Fruit fly (Drosophila melanogaster) whole organism, wandering third instar larva: ENCODE results near the gene neo.
A peak's percentile ranks its signal among the peaks of the same experiment; 100 is the strongest.

Source experiments
- CG32264 ChIP-seq: fragments of 200-800 bp; sonication (Bioruptor generic); optimal IDR thresholded peaks from 2 replicates; lab custom pipeline; 2016; ENCODE audit warnings: missing biosample characterization, missing genetic modification characterization
- CG9705 ChIP-seq: fragments of 200-800 bp; sonication (Bioruptor generic); optimal IDR thresholded peaks from 2 replicates; lab custom pipeline; 2018; ENCODE audit warnings: missing biosample characterization, mild to moderate bottlenecking, missing genetic modification characterization
- CrebA ChIP-seq: fragments of 200-800 bp; sonication (Bioruptor generic); optimal IDR thresholded peaks from 2 replicates; lab custom pipeline; 2016; ENCODE audit warnings: missing biosample characterization, mild to moderate bottlenecking, missing genetic modification characterization, borderline replicate concordance
- Dfd ChIP-seq: fragments of >200 bp; optimal IDR thresholded peaks from 2 replicates; lab custom pipeline; 2017; ENCODE audit warnings: missing biosample characterization, missing genetic modification characterization
- Dif ChIP-seq: fragments of 200-275, 200-300 bp; sonication (Bioruptor generic); optimal IDR thresholded peaks from 2 replicates; lab custom pipeline; 2018; ENCODE audit warnings: missing biosample characterization, missing genetic modification characterization; ENCODE audit not compliant: partially characterized antibody
- GATAd ChIP-seq: sonication (Bioruptor generic); optimal IDR thresholded peaks from 2 replicates; lab custom pipeline; 2016; ENCODE audit warnings: missing biosample characterization, missing genetic modification characterization
- HLH106 ChIP-seq: fragments of 200-800 bp; optimal IDR thresholded peaks from 3 replicates; lab custom pipeline; 2019; ENCODE audit warnings: missing biosample characterization, mild to moderate bottlenecking, missing genetic modification characterization, moderate library complexity
- Hnf4 ChIP-seq: fragments of 200-800 bp; sonication (Bioruptor generic); optimal IDR thresholded peaks from 2 replicates; lab custom pipeline; 2016; ENCODE audit warnings: missing biosample characterization, mild to moderate bottlenecking, missing genetic modification characterization
- Hr78 ChIP-seq: fragments of >200 bp; optimal IDR thresholded peaks from 2 replicates; lab custom pipeline; 2017; ENCODE audit warnings: missing biosample characterization, missing genetic modification characterization
- Hr83 ChIP-seq: fragments of 200-300 bp; sonication (Bioruptor generic); optimal IDR thresholded peaks from 2 replicates; lab custom pipeline; 2016; ENCODE audit warnings: missing biosample characterization, mild to moderate bottlenecking, missing genetic modification characterization, moderate library complexity; ENCODE audit not compliant: poor library complexity, severe bottlenecking
- Jra ChIP-seq: sonication (Bioruptor generic); optimal IDR thresholded peaks from 2 replicates; lab custom pipeline; 2016; ENCODE audit warnings: missing biosample characterization, missing genetic modification characterization
- Mio ChIP-seq: sonication (Bioruptor generic); optimal IDR thresholded peaks from 2 replicates; lab custom pipeline; 2016; ENCODE audit warnings: missing biosample characterization, missing genetic modification characterization
- Myc ChIP-seq: fragments of >200 bp; optimal IDR thresholded peaks from 2 replicates; lab custom pipeline; 2017
- N ChIP-seq: fragments of >200 bp; optimal IDR thresholded peaks from 2 replicates; lab custom pipeline; 2018; ENCODE audit warnings: missing biosample characterization, missing external identifiers, missing genetic modification characterization
- OdsH ChIP-seq: fragments of 200-800 bp; sonication (Bioruptor generic); optimal IDR thresholded peaks from 2 replicates; lab custom pipeline; 2016; ENCODE audit warnings: missing biosample characterization, mild to moderate bottlenecking, missing genetic modification characterization
- Rel ChIP-seq, 2 experiments: fragments of 200-800 bp; sonication (Bioruptor generic) in 1 of 2; optimal IDR thresholded peaks; 2 replicates in 1 of 2; 3 replicates in 1 of 2; lab custom pipeline; 2016 to 2019; ENCODE audit warnings: mild to moderate bottlenecking in 2 of 2, missing biosample characterization in 2 of 2, missing genetic modification characterization in 2 of 2, moderate library complexity in 1 of 2
- Sp1 ChIP-seq: fragments of 200-800 bp; sonication (Bioruptor generic); optimal IDR thresholded peaks from 3 replicates; lab custom pipeline; 2019; ENCODE audit warnings: missing biosample characterization, mild to moderate bottlenecking, missing genetic modification characterization, moderate library complexity
- Vsx2 ChIP-seq: fragments of 200-300, 225-300 bp; sonication (Bioruptor generic); optimal IDR thresholded peaks from 2 replicates; lab custom pipeline; 2018; ENCODE audit warnings: missing biosample characterization, missing genetic modification characterization; ENCODE audit not compliant: partially characterized antibody
- br ChIP-seq: fragments of 200-800 bp; sonication (Bioruptor generic); optimal IDR thresholded peaks from 2 replicates; lab custom pipeline; 2016; ENCODE audit warnings: missing biosample characterization, missing genetic modification characterization
- dl ChIP-seq, 2 experiments: fragments of 175-275, 200-275 bp in 1 of 2; fragments of 200-275 bp in 1 of 2; sonication (Bioruptor generic); optimal IDR thresholded peaks; lab custom pipeline; 2018; ENCODE audit warnings: mild to moderate bottlenecking in 2 of 2, missing biosample characterization in 2 of 2, missing genetic modification characterization in 2 of 2, moderate library complexity in 2 of 2; ENCODE audit not compliant: partially characterized antibody in 2 of 2, insufficient read depth in 1 of 2
- dmrt93B ChIP-seq: fragments of 200-800 bp; sonication (Bioruptor generic); optimal IDR thresholded peaks from 2 replicates; lab custom pipeline; 2018; ENCODE audit warnings: missing biosample characterization, mild to moderate bottlenecking, missing genetic modification characterization
- ey ChIP-seq: fragments of 200-800 bp; sonication (Bioruptor generic); optimal IDR thresholded peaks from 2 replicates; lab custom pipeline; 2016; ENCODE audit warnings: missing biosample characterization, missing genetic modification characterization
- foxo ChIP-seq, 2 experiments: fragments of 200-800 bp; sonication (Bioruptor generic); optimal IDR thresholded peaks; 2 replicates in 1 of 2; 3 replicates in 1 of 2; lab custom pipeline; 2016 to 2017; ENCODE audit warnings: missing biosample characterization in 2 of 2, missing genetic modification characterization in 2 of 2
- fru ChIP-seq: fragments of 200-800 bp; sonication (Bioruptor generic); optimal IDR thresholded peaks from 3 replicates; lab custom pipeline; 2016; ENCODE audit warnings: missing biosample characterization, mild to moderate bottlenecking, missing genetic modification characterization
- h ChIP-seq: fragments of 200-800 bp; sonication (Bioruptor generic); optimal IDR thresholded peaks from 3 replicates; lab custom pipeline; 2016; ENCODE audit warnings: missing biosample characterization, mild to moderate bottlenecking, missing genetic modification characterization
- jim ChIP-seq: fragments of 175-275, 200-325 bp; sonication (Bioruptor generic); optimal IDR thresholded peaks from 2 replicates; lab custom pipeline; 2016; ENCODE audit warnings: missing biosample characterization, mild to moderate bottlenecking, missing genetic modification characterization
- lola ChIP-seq: fragments of >200 bp; optimal IDR thresholded peaks from 2 replicates; lab custom pipeline; 2017; ENCODE audit warnings: missing biosample characterization, missing genetic modification characterization
- pan ChIP-seq: fragments of >200 bp; optimal IDR thresholded peaks from 2 replicates; lab custom pipeline; 2017
- psq ChIP-seq: fragments of 200-800 bp; sonication (Bioruptor generic); optimal IDR thresholded peaks from 3 replicates; lab custom pipeline; 2017; ENCODE audit warnings: missing biosample characterization, mild to moderate bottlenecking, missing genetic modification characterization, moderate library complexity
- rgr ChIP-seq: fragments of 200-800 bp; sonication (Bioruptor generic); optimal IDR thresholded peaks from 3 replicates; lab custom pipeline; 2016; ENCODE audit warnings: missing biosample characterization, mild to moderate bottlenecking, missing genetic modification characterization
- sage ChIP-seq: fragments of 200-800 bp; sonication (Bioruptor generic); optimal IDR thresholded peaks from 2 replicates; lab custom pipeline; 2016; ENCODE audit warnings: missing biosample characterization, mild to moderate bottlenecking, missing genetic modification characterization
- sv ChIP-seq: fragments of 200-800 bp; sonication (Bioruptor generic); optimal IDR thresholded peaks from 3 replicates; lab custom pipeline; 2016; ENCODE audit warnings: missing biosample characterization, missing genetic modification characterization
- tai ChIP-seq: sonication (Bioruptor generic); optimal IDR thresholded peaks from 2 replicates; lab custom pipeline; 2016; ENCODE audit warnings: missing biosample characterization, missing genetic modification characterization
- usp ChIP-seq: fragments of >200 bp; optimal IDR thresholded peaks from 2 replicates; lab custom pipeline; 2017; ENCODE audit warnings: missing biosample characterization, missing genetic modification characterization

neo gene

dm6 chr3R:29802753-29803313 is 16.1 kb upstream of the neo start, which contains the start of the genes Etfb and CG7789:
Gene Etfb, minus strand, starts transcription at chr3R:29802945.
Gene CG7789, plus strand, starts transcription at chr3R:29803196.
- TF ChIP-seq tai (GFP tag; lab: Kevin White, UChicago) (no peak), jim (GFP tag; lab: Kevin White, UChicago) (no peak), Hr78 (GFP tag; lab: Kevin White, UChicago) (no peak), rgr (peak; percentile 88), ey (GFP tag; lab: Kevin White, UChicago) (peak; percentile 84), psq (GFP tag; lab: Kevin White, UChicago) (peak; percentile 77), lola (no peak), GATAd (no peak), usp (no peak), Hr83 (peak; percentile 52), Dif (GFP tag; lab: Kevin White, UChicago) (no peak), dl (GFP tag; optimal IDR thresholded peaks at IDR 0.05; lab: Kevin White, UChicago; ENCODE audit: insufficient read depth in 1 of 2, partially characterized antibody in 2 of 2) (no peak), Mio (GFP tag; lab: Kevin White, UChicago) (no peak), N (no peak), h (GFP tag; lab: Kevin White, UChicago) (peak; percentile 86), Myc (lab: Kevin White, UChicago) (peak; percentile 81), HLH106 (tag; lab: Kevin White, UChicago) (peak; percentile 84), Dfd (GFP tag; lab: Kevin White, UChicago) (no peak), dmrt93B (GFP tag; lab: Kevin White, UChicago) (no peak), OdsH (GFP tag; lab: Kevin White, UChicago) (peak; percentile 80), CG32264 (GFP tag; lab: Kevin White, UChicago) (no peak), CG9705 (GFP tag; lab: Kevin White, UChicago) (peak; percentile 64), Hnf4 (GFP tag; lab: Kevin White, UChicago) (no peak), foxo (GFP tag; optimal IDR thresholded peaks at IDR 0.05; lab: Kevin White, UChicago) (peak in 1 of 2 experiments; percentile 91), CrebA (no peak), Jra (GFP tag; lab: Kevin White, UChicago) (no peak), Sp1 (GFP tag; lab: Kevin White, UChicago) (peak; percentile 83), fru (GFP tag; lab: Kevin White, UChicago) (peak; percentile 80), sage (no peak), sv (peak; percentile 51), Rel (GFP tag; optimal IDR thresholded peaks at IDR 0.05; lab: Kevin White, UChicago) (no peak), Rel (tag; optimal IDR thresholded peaks at IDR 0.05; lab: Kevin White, UChicago) (peak; percentile 58)

dm6 chr3R:29806682-29807393 is 12.1 kb upstream of the neo start, which contains the start of the genes ca and ncd:
Gene ca, plus strand, starts transcription at chr3R:29806811.
Gene ncd, minus strand, starts transcription at chr3R:29807127.
- no peak for TF ChIP-seq Hnf4 (GFP tag; lab: Kevin White, UChicago)
- TF ChIP-seq Vsx2 (GFP tag; lab: Kevin White, UChicago) = no peak
- TF ChIP-seq jim (GFP tag; lab: Kevin White, UChicago) = no peak
- no peak for TF ChIP-seq Hr83
- TF ChIP-seq br = no peak
- TF ChIP-seq Dfd (GFP tag; lab: Kevin White, UChicago) = no peak
- TF ChIP-seq Jra (GFP tag; lab: Kevin White, UChicago) = no peak
- TF ChIP-seq lola = no peak
- no peak for TF ChIP-seq tai (GFP tag; lab: Kevin White, UChicago)
- TF ChIP-seq pan (lab: Kevin White, UChicago) = no peak
- no peak for TF ChIP-seq CG9705 (GFP tag; lab: Kevin White, UChicago)
- TF ChIP-seq N = no peak

- no peak for TF ChIP-seq foxo (GFP tag; optimal IDR thresholded peaks at IDR 0.05; lab: Kevin White, UChicago)
Measured at dm6 chr3R:29816266-29816665, 2.7 kb upstream of the neo start, which contains the start of gene Vps16B. Gene Vps16B, minus strand, starts transcription at chr3R:29816451.
